Fruit fly (Drosophila melanogaster) whole organism, embryonic: ENCODE measurements around the gene Cby.

Experiments
- ATbp ChIP-seq: fragments of 200-800 bp; sonication (Bioruptor generic); optimal IDR thresholded peaks from 2 replicates; lab custom pipeline; 2017; ENCODE audit warnings: missing biosample characterization, mild to moderate bottlenecking, missing genetic modification characterization, missing genetic modification reagents
- Awh ChIP-seq: fragments of 200-800 bp; sonication (Bioruptor generic); IDR thresholded peaks from 2 replicates; pipeline ENCODE4, ENCODE4 v1.3.6; 2022; ENCODE audit warnings: missing biosample characterization, missing genetic modification characterization
- CG11696 ChIP-seq: fragments of 200-800 bp; sonication (Bioruptor generic); IDR thresholded peaks from 2 replicates; pipeline ENCODE4 v1.3.6; 2022; ENCODE audit warnings: missing biosample characterization, missing genetic modification characterization
- CG12104 ChIP-seq: fragments of 200-800 bp; sonication (Bioruptor generic); optimal IDR thresholded peaks from 3 replicates; lab custom pipeline; 2016; ENCODE audit warnings: missing biosample characterization, missing genetic modification characterization
- CG12769 ChIP-seq: fragments of 200-800 bp; sonication (Bioruptor generic); optimal IDR thresholded peaks from 2 replicates; lab custom pipeline; 2019; ENCODE audit warnings: missing biosample characterization, mild to moderate bottlenecking, missing genetic modification characterization, moderate library complexity
- CG13287 ChIP-seq: fragments of 200-800 bp; sonication (Bioruptor generic); IDR thresholded peaks from 2 replicates; pipeline ENCODE4 v1.3.6; 2022; ENCODE audit warnings: missing biosample characterization, missing genetic modification characterization; ENCODE audit not compliant: partially characterized antibody
- CG14014 ChIP-seq: fragments of 200-800 bp; sonication (Bioruptor generic); IDR thresholded peaks from 2 replicates; pipeline ENCODE4 v1.3.6; 2022; ENCODE audit warnings: missing biosample characterization, missing genetic modification characterization
- CG1529 ChIP-seq: fragments of 200-800 bp; sonication (Bioruptor generic); optimal IDR thresholded peaks from 3 replicates; lab custom pipeline; 2018; ENCODE audit warnings: missing biosample characterization, missing genetic modification characterization
- CG1602 ChIP-seq: fragments of 200-800 bp; sonication (Bioruptor generic); optimal IDR thresholded peaks from 3 replicates; lab custom pipeline; 2016; ENCODE audit warnings: missing biosample characterization, missing genetic modification characterization
- CG17359 ChIP-seq: fragments of 200-800 bp; sonication (Bioruptor generic); optimal IDR thresholded peaks from 3 replicates; lab custom pipeline; 2018; ENCODE audit warnings: missing biosample characterization, mild to moderate bottlenecking, missing genetic modification characterization, moderate library complexity
- CG33557 ChIP-seq: fragments of 200-800 bp; sonication (Bioruptor generic); optimal IDR thresholded peaks from 2 replicates; lab custom pipeline; 2019; ENCODE audit warnings: missing biosample characterization, mild to moderate bottlenecking, missing genetic modification characterization, moderate library complexity
- CG5953 ChIP-seq: fragments of 200-800 bp; sonication (Bioruptor generic); IDR thresholded peaks from 2 replicates; pipeline ENCODE4 v1.3.6; 2022; ENCODE audit warnings: missing biosample characterization, missing genetic modification characterization
- CG6175 ChIP-seq: fragments of 200-800 bp; sonication (Bioruptor generic); IDR thresholded peaks from 3 replicates; pipeline ENCODE4 v1.3.6; 2022; ENCODE audit warnings: missing biosample characterization, missing genetic modification characterization
- CG6689 ChIP-seq: fragments of 200-800 bp; sonication (Bioruptor generic); IDR thresholded peaks from 2 replicates; pipeline ENCODE4 v1.3.6; 2022; ENCODE audit warnings: missing biosample characterization, missing genetic modification characterization
- CG7839 ChIP-seq: fragments of 200-800 bp; sonication (Bioruptor generic); optimal IDR thresholded peaks from 3 replicates; lab custom pipeline; 2018; ENCODE audit warnings: missing biosample characterization, mild to moderate bottlenecking, missing genetic modification characterization, moderate library complexity
- CG9727 ChIP-seq: fragments of 200-800 bp; sonication (Bioruptor generic); optimal IDR thresholded peaks from 3 replicates; lab custom pipeline; 2017; ENCODE audit warnings: missing biosample characterization, mild to moderate bottlenecking, missing genetic modification characterization
- CG9817 ChIP-seq: fragments of 200-800 bp; sonication (Bioruptor generic); optimal IDR thresholded peaks from 2 replicates; lab custom pipeline; 2018; ENCODE audit warnings: missing biosample characterization, mild to moderate bottlenecking, missing genetic modification characterization, moderate library complexity
- D19B ChIP-seq: fragments of 200-800 bp; sonication (Bioruptor generic); optimal IDR thresholded peaks from 2 replicates; lab custom pipeline; 2017; ENCODE audit warnings: missing biosample characterization, mild to moderate bottlenecking, missing genetic modification characterization
- Deaf1 ChIP-seq: fragments of 200-800 bp; optimal IDR thresholded peaks from 3 replicates; lab custom pipeline; 2019; ENCODE audit warnings: missing biosample characterization, mild to moderate bottlenecking, missing genetic modification characterization, moderate library complexity
- Ets97D ChIP-seq: fragments of 200-800 bp; sonication (Bioruptor generic); optimal IDR thresholded peaks from 3 replicates; lab custom pipeline; 2016; ENCODE audit warnings: missing biosample characterization, missing genetic modification characterization
- Fer3 ChIP-seq: fragments of 200-800 bp; sonication (Bioruptor generic); optimal IDR thresholded peaks from 2 replicates; lab custom pipeline; 2018; ENCODE audit warnings: missing biosample characterization, mild to moderate bottlenecking, missing genetic modification characterization, moderate library complexity
- H2.0 ChIP-seq: fragments of 200-800 bp; sonication (Bioruptor generic); IDR thresholded peaks from 2 replicates; pipeline ENCODE4 v1.3.6; 2022; ENCODE audit warnings: missing biosample characterization, missing genetic modification characterization
- HLH54F ChIP-seq: fragments of 200-800 bp; sonication (Bioruptor generic); optimal IDR thresholded peaks from 3 replicates; lab custom pipeline; 2016; ENCODE audit warnings: missing biosample characterization, missing genetic modification characterization
- Hsf ChIP-seq: fragments of 200-800 bp; sonication (Bioruptor generic); optimal IDR thresholded peaks from 3 replicates; lab custom pipeline; 2016; ENCODE audit warnings: missing biosample characterization, missing genetic modification characterization
- NC2β ChIP-seq: fragments of 200-800 bp; sonication (Bioruptor generic); optimal IDR thresholded peaks from 2 replicates; lab custom pipeline; 2016; ENCODE audit warnings: missing biosample characterization, missing genetic modification characterization
- Oaz ChIP-seq: fragments of 200-800 bp; sonication (Bioruptor generic); IDR thresholded peaks from 2 replicates; pipeline ENCODE4 v1.3.6; 2022; ENCODE audit warnings: missing biosample characterization, missing genetic modification characterization
- Optix ChIP-seq: fragments of 200-800 bp; sonication (Bioruptor generic); IDR thresholded peaks from 3 replicates; pipeline ENCODE4 v1.3.6; 2022; ENCODE audit warnings: missing biosample characterization, missing genetic modification characterization
- PHDP ChIP-seq: fragments of 200-800 bp; sonication (Bioruptor generic); optimal IDR thresholded peaks from 3 replicates; lab custom pipeline; 2018; ENCODE audit warnings: missing biosample characterization, mild to moderate bottlenecking, missing genetic modification characterization, moderate library complexity
- Rx ChIP-seq: fragments of 200-800 bp; sonication (Bioruptor generic); IDR thresholded peaks from 2 replicates; pipeline ENCODE4 v1.3.6; 2022; ENCODE audit warnings: missing biosample characterization, missing genetic modification characterization
- Sox100B ChIP-seq: fragments of 200-800 bp; sonication (Bioruptor generic); optimal IDR thresholded peaks from 3 replicates; lab custom pipeline; 2018; ENCODE audit warnings: missing biosample characterization, mild to moderate bottlenecking, missing genetic modification characterization
- Ssrp ChIP-seq: fragments of 200-800 bp; sonication (Bioruptor generic); optimal IDR thresholded peaks from 2 replicates; lab custom pipeline; 2018; ENCODE audit warnings: missing biosample characterization, mild to moderate bottlenecking, missing genetic modification characterization, moderate library complexity
- ase ChIP-seq: fragments of 200-800 bp; sonication (Bioruptor generic); IDR thresholded peaks from 3 replicates; pipeline ENCODE4 v1.3.6; 2022; ENCODE audit warnings: missing biosample characterization, missing genetic modification characterization
- cad ChIP-seq: fragments of >200 bp; optimal IDR thresholded peaks from 2 replicates; lab custom pipeline; 2017; ENCODE audit warnings: missing biosample characterization, missing genetic modification characterization
- cato ChIP-seq: fragments of 200-800 bp; sonication (Bioruptor generic); optimal IDR thresholded peaks from 2 replicates; lab custom pipeline; 2016; ENCODE audit warnings: missing biosample characterization, missing genetic modification characterization, borderline replicate concordance
- chif ChIP-seq, 2 experiments: fragments of 200-800 bp; sonication (Bioruptor generic); optimal IDR thresholded peaks; 3 replicates each; lab custom pipeline; 2016; ENCODE audit warnings: missing biosample characterization in 2 of 2, missing genetic modification characterization in 2 of 2
- chinmo ChIP-seq: fragments of 200-800 bp; sonication (Bioruptor generic); IDR thresholded peaks from 4 replicates; pipeline ENCODE4 v1.3.6; 2022; ENCODE audit warnings: missing biosample characterization, missing genetic modification characterization; ENCODE audit not compliant: partially characterized antibody
- fd3F ChIP-seq: fragments of 200-800 bp; sonication (Bioruptor generic); optimal IDR thresholded peaks from 2 replicates; lab custom pipeline; 2018; ENCODE audit warnings: missing biosample characterization, mild to moderate bottlenecking, missing genetic modification characterization, moderate library complexity
- gem ChIP-seq: fragments of 200-800 bp; sonication (Bioruptor generic); optimal IDR thresholded peaks from 2 replicates; lab custom pipeline; 2019; ENCODE audit warnings: missing biosample characterization, mild to moderate bottlenecking, missing genetic modification characterization, moderate library complexity
- inv ChIP-seq: fragments of 200-800 bp; sonication (Bioruptor generic); IDR thresholded peaks from 2 replicates; pipeline ENCODE4 v1.3.6; 2022; ENCODE audit warnings: missing biosample characterization, missing genetic modification characterization; ENCODE audit not compliant: partially characterized antibody
- kah ChIP-seq: fragments of 200-800 bp; sonication (Bioruptor generic); optimal IDR thresholded peaks from 2 replicates; lab custom pipeline; 2018; ENCODE audit warnings: missing biosample characterization, mild to moderate bottlenecking, missing genetic modification characterization
- kay ChIP-seq: fragments of 200-800 bp; sonication (Bioruptor generic); optimal IDR thresholded peaks from 2 replicates; lab custom pipeline; 2016; ENCODE audit warnings: missing biosample characterization, missing genetic modification characterization
- ken ChIP-seq: fragments of 200-800 bp; sonication (Bioruptor generic); IDR thresholded peaks from 3 replicates; pipeline ENCODE4 v1.3.6; 2022; ENCODE audit warnings: missing biosample characterization, missing genetic modification characterization
- lab ChIP-seq: fragments of 200-800 bp; sonication (Bioruptor generic); optimal IDR thresholded peaks from 3 replicates; lab custom pipeline; 2017; ENCODE audit warnings: missing biosample characterization, missing genetic modification characterization, mild to moderate bottlenecking, moderate library complexity, missing genetic modification reagents
- mirr ChIP-seq: fragments of 200-800 bp; sonication (Bioruptor generic); optimal IDR thresholded peaks from 3 replicates; lab custom pipeline; 2018; ENCODE audit warnings: missing biosample characterization, mild to moderate bottlenecking, missing genetic modification characterization
- mld ChIP-seq: fragments of 200-800 bp; sonication (Bioruptor generic); IDR thresholded peaks from 3 replicates; pipeline ENCODE4 v1.3.6; 2022; ENCODE audit warnings: missing biosample characterization, missing genetic modification characterization; ENCODE audit not compliant: partially characterized antibody
- otp ChIP-seq: fragments of 200-800 bp; sonication (Bioruptor generic); IDR thresholded peaks from 3 replicates; pipeline ENCODE4, ENCODE4 v1.3.6; 2022; ENCODE audit warnings: missing biosample characterization, missing genetic modification characterization
- row ChIP-seq: fragments of 200-800 bp; sonication (Bioruptor generic); IDR thresholded peaks from 3 replicates; pipeline ENCODE4 v1.3.6; 2022; ENCODE audit warnings: missing biosample characterization, missing genetic modification characterization
- schlank ChIP-seq: fragments of 200-800 bp; sonication (Bioruptor generic); optimal IDR thresholded peaks from 2 replicates; lab custom pipeline; 2018; ENCODE audit warnings: missing biosample characterization, mild to moderate bottlenecking, missing genetic modification characterization
- sens ChIP-seq: fragments of 200-800 bp; sonication (Bioruptor generic); peaks from one replicate; lab custom pipeline; 2016; ENCODE audit warnings: missing biosample characterization, missing genetic modification characterization
- sug ChIP-seq: fragments of 200-800 bp; optimal IDR thresholded peaks from 2 replicates; lab custom pipeline; 2019; ENCODE audit warnings: missing biosample characterization, mild to moderate bottlenecking, missing genetic modification characterization, moderate library complexity
- trem ChIP-seq: fragments of 200-800 bp; optimal IDR thresholded peaks from 3 replicates; lab custom pipeline; 2019; ENCODE audit warnings: missing biosample characterization, mild to moderate bottlenecking, missing genetic modification characterization, moderate library complexity
- ttk ChIP-seq: fragments of 200-800 bp; sonication (Bioruptor generic); IDR thresholded peaks from 2 replicates; pipeline ENCODE4 v2.1.2; 2022; ENCODE audit warnings: missing biosample characterization, missing genetic modification characterization

Gene Cby

DNA sequence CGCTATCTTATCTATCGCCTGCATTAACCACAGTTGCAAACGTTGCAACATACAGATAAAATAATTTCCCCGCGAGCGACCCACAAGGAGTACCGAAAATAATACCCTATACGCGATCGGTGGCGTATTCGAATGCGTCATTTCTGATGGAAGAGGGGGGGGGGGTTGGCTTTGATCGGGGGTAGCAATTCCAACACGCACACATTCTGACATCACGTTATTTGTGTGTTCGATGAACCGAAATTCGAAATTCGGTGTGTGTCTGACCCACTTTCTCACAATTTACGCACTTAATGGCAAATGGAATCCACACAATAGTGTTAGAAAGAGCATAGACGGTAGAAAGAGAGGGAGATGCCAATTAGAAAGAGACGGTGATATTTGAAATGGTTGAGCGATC is 31.2 kb upstream of the Cby start (continued):
- TF ChIP-seq H2.0: no peak
- no peak for TF ChIP-seq CG33557 (GFP tag; lab: Kevin White, UChicago)
- TF ChIP-seq trem: no peak
- TF ChIP-seq cad (GFP tag; lab: Kevin White, UChicago): no peak
- TF ChIP-seq sens: no peak
- TF ChIP-seq CG6175 (GFP tag; lab: Robert Waterston, UW): peak; percentile 36; the same call in 1 of the 3 replicates
- no peak for TF ChIP-seq CG13287
- TF ChIP-seq CG14014 (GFP tag; lab: Robert Waterston, UW): no peak
- peak; percentile 69 for TF ChIP-seq kay (GFP tag; lab: Kevin White, UChicago)
- TF ChIP-seq NC2β (GFP tag; lab: Kevin White, UChicago): no peak
- TF ChIP-seq lab: no peak
- no peak for TF ChIP-seq CG9817 (tag; lab: Kevin White, UChicago)
- TF ChIP-seq Optix (GFP tag; lab: Robert Waterston, UW): no peak
- TF ChIP-seq row (GFP tag; lab: Robert Waterston, UW): peak; percentile 22; the same call in 1 of the 3 replicates
- TF ChIP-seq ttk (GFP tag; lab: Robert Waterston, UW): peak; percentile 39; the same call in 1 of the 2 replicates
- TF ChIP-seq sug (tag; lab: Kevin White, UChicago): peak; percentile 10
- TF ChIP-seq Deaf1: no peak
- no peak for TF ChIP-seq CG12104 (GFP tag; lab: Kevin White, UChicago)
- TF ChIP-seq Sox100B (GFP tag; lab: Kevin White, UChicago): no peak
- TF ChIP-seq PHDP (tag; lab: Kevin White, UChicago): no peak
- TF ChIP-seq ken (GFP tag; lab: Robert Waterston, UW): no peak
- no peak for TF ChIP-seq CG11696
- no peak for TF ChIP-seq kah
- TF ChIP-seq D19B (GFP tag; lab: Kevin White, UChicago): no peak
- TF ChIP-seq chinmo (GFP tag; lab: Robert Waterston, UW): 0 out of 4 replicates have a peak, but pooled peaks have one; percentile 54
- TF ChIP-seq Fer3 (tag; lab: Kevin White, UChicago): no peak
- no peak for TF ChIP-seq CG17359 (tag; lab: Kevin White, UChicago)
- no peak for TF ChIP-seq fd3F (GFP tag; lab: Kevin White, UChicago)
- no peak for TF ChIP-seq Oaz (GFP tag; lab: Robert Waterston, UW)
- TF ChIP-seq Rx (GFP tag; lab: Robert Waterston, UW): peak; percentile 15; the same call in 1 of the 2 replicates
- no peak for TF ChIP-seq CG7839 (tag; lab: Kevin White, UChicago)
- no peak for TF ChIP-seq CG1529 (GFP tag; lab: Kevin White, UChicago)
- no peak for TF ChIP-seq HLH54F
- no peak for TF ChIP-seq inv (GFP tag; lab: Robert Waterston, UW)
- no peak for TF ChIP-seq Hsf
- TF ChIP-seq Ets97D (GFP tag; lab: Kevin White, UChicago): no peak
- TF ChIP-seq ase (GFP tag; lab: Robert Waterston, UW): no peak
- TF ChIP-seq gem: no peak
- no peak for TF ChIP-seq schlank (tag; lab: Kevin White, UChicago)
- no peak for TF ChIP-seq cato (GFP tag; lab: Kevin White, UChicago)
- no peak for TF ChIP-seq ATbp (GFP tag; lab: Kevin White, UChicago)
- TF ChIP-seq CG12769 (tag; lab: Kevin White, UChicago): peak; percentile 63
- TF ChIP-seq CG9727 (GFP tag; lab: Kevin White, UChicago): no peak
- no peak for TF ChIP-seq chif (GFP tag; optimal IDR thresholded peaks at IDR 0.05; lab: Kevin White, UChicago)
- no peak for TF ChIP-seq mld
- no peak for TF ChIP-seq Awh (GFP tag; lab: Robert Waterston, UW)
- TF ChIP-seq CG1602 (GFP tag; lab: Kevin White, UChicago): no peak
- no peak for TF ChIP-seq CG6689
- no peak for TF ChIP-seq Ssrp
- no peak for TF ChIP-seq mirr (GFP tag; lab: Kevin White, UChicago)
- TF ChIP-seq otp: 0 out of 3 replicates have a peak, but pooled peaks have one; percentile 43
- no peak for TF ChIP-seq CG5953 (GFP tag; lab: Robert Waterston, UW)
